Fruit fly (Drosophila melanogaster) whole organism, pupa: Measurements from ENCODE around the gene DENR.

Source experiments
- CG13204 ChIP-seq: fragments of 200-800 bp; sonication (Bioruptor generic); optimal IDR thresholded peaks from 2 replicates; lab custom pipeline; 2018; ENCODE audit warnings: missing biosample characterization, mild to moderate bottlenecking, missing genetic modification characterization, moderate library complexity
- CG15710 ChIP-seq: fragments of 200-800 bp; sonication (Bioruptor generic); optimal IDR thresholded peaks from 2 replicates; lab custom pipeline; 2018; ENCODE audit warnings: missing biosample characterization, mild to moderate bottlenecking, missing genetic modification characterization, moderate library complexity
- CG17806 ChIP-seq: fragments of 200-800 bp; sonication (Bioruptor generic); optimal IDR thresholded peaks from 2 replicates; lab custom pipeline; 2018; ENCODE audit warnings: missing biosample characterization, mild to moderate bottlenecking, missing genetic modification characterization, moderate library complexity
- CG4496 ChIP-seq: fragments of 200-800 bp; sonication (Bioruptor generic); IDR thresholded peaks from 3 replicates; pipeline ENCODE4 v1.3.6; 2022; ENCODE audit warnings: missing biosample characterization, missing genetic modification characterization
- CG8159 ChIP-seq: fragments of 200-800 bp; sonication (Bioruptor generic); optimal IDR thresholded peaks from 3 replicates; lab custom pipeline; 2018; ENCODE audit warnings: missing biosample characterization, mild to moderate bottlenecking, missing genetic modification characterization, moderate library complexity
- CG8301 ChIP-seq: fragments of 200-800 bp; sonication (Bioruptor generic); optimal IDR thresholded peaks from 2 replicates; lab custom pipeline; 2018; ENCODE audit warnings: missing biosample characterization, mild to moderate bottlenecking, missing genetic modification characterization
- CG9948 ChIP-seq: fragments of 200-800 bp; sonication (Bioruptor generic); optimal IDR thresholded peaks from 2 replicates; lab custom pipeline; 2018; ENCODE audit warnings: missing biosample characterization, mild to moderate bottlenecking, missing genetic modification characterization, moderate library complexity
- EcR ChIP-seq: fragments of 200-800 bp; sonication (Bioruptor generic); optimal IDR thresholded peaks from 3 replicates; lab custom pipeline; 2019; ENCODE audit warnings: missing biosample characterization, missing genetic modification characterization, mild to moderate bottlenecking, moderate library complexity, missing genetic modification reagents
- Ets98B ChIP-seq: fragments of 200-800 bp; sonication (Bioruptor generic); IDR thresholded peaks from 2 replicates; pipeline ENCODE4 v1.3.6; 2022; ENCODE audit warnings: missing biosample characterization, missing genetic modification characterization
- Pif1A ChIP-seq: fragments of 200-800 bp; sonication (Bioruptor generic); optimal IDR thresholded peaks from 3 replicates; lab custom pipeline; 2016; ENCODE audit warnings: missing biosample characterization, missing genetic modification characterization
- gl ChIP-seq: fragments of 200-800 bp; sonication (Bioruptor generic); optimal IDR thresholded peaks from 2 replicates; lab custom pipeline; 2018; ENCODE audit warnings: missing biosample characterization, mild to moderate bottlenecking, missing genetic modification characterization
- rn ChIP-seq: fragments of 200-800 bp; sonication (Bioruptor generic); IDR thresholded peaks from 2 replicates; pipeline ENCODE4 v1.3.6; 2022; ENCODE audit warnings: missing biosample characterization, missing genetic modification characterization

dm6 chrX:16909886-16910285, 23.5 kb upstream of the DENR start:
- TF ChIP-seq CG8159 (tag; lab: Kevin White, UChicago), result no peak
- no peak for TF ChIP-seq CG9948 (tag; lab: Kevin White, UChicago)
- TF ChIP-seq gl (tag; lab: Kevin White, UChicago), result no peak
- TF ChIP-seq CG13204, result no peak
- TF ChIP-seq Ets98B (GFP tag; lab: Robert Waterston, UW), result no peak
- no peak for TF ChIP-seq EcR
- no peak for TF ChIP-seq Pif1A (GFP tag; lab: Kevin White, UChicago)
- TF ChIP-seq rn (GFP tag; lab: Robert Waterston, UW), result no peak
- TF ChIP-seq CG17806, result no peak
- no peak for TF ChIP-seq CG8301 (tag; lab: Kevin White, UChicago)
- TF ChIP-seq CG4496 (GFP tag; lab: Robert Waterston, UW), result no peak
- TF ChIP-seq CG15710, result no peak
